Fruit fly (Drosophila melanogaster) whole organism, embryonic: ENCODE measurements around the gene CG12607.

Experiments
- Bdp1 ChIP-seq: fragments of 200-800 bp; sonication (Bioruptor generic); optimal IDR thresholded peaks from 3 replicates; lab custom pipeline; 2016; ENCODE audit warnings: missing biosample characterization, missing genetic modification characterization
- CG10267 ChIP-seq: fragments of 200-800 bp; sonication (Bioruptor generic); optimal IDR thresholded peaks from 2 replicates; lab custom pipeline; 2018; ENCODE audit warnings: missing biosample characterization, mild to moderate bottlenecking, missing genetic modification characterization, moderate library complexity
- CG10565 ChIP-seq: fragments of 200-800 bp; sonication (Bioruptor generic); optimal IDR thresholded peaks from 3 replicates; lab custom pipeline; 2016; ENCODE audit warnings: missing biosample characterization, mild to moderate bottlenecking, missing genetic modification characterization
- CG12236 ChIP-seq: fragments of 200-800 bp; sonication (Bioruptor generic); optimal IDR thresholded peaks from 2 replicates; lab custom pipeline; 2016; ENCODE audit warnings: missing biosample characterization, missing genetic modification characterization
- CG12391 ChIP-seq: fragments of 200-800 bp; sonication (Bioruptor generic); optimal IDR thresholded peaks from 3 replicates; lab custom pipeline; 2018; ENCODE audit warnings: missing biosample characterization, mild to moderate bottlenecking, missing genetic modification characterization, moderate library complexity
- CG13894 ChIP-seq: fragments of 200-800 bp; sonication (Bioruptor generic); optimal IDR thresholded peaks from 3 replicates; lab custom pipeline; 2018; ENCODE audit warnings: missing biosample characterization, mild to moderate bottlenecking, missing genetic modification characterization, moderate library complexity
- CG14710 ChIP-seq: fragments of 200-800 bp; sonication (Bioruptor generic); optimal IDR thresholded peaks from 3 replicates; lab custom pipeline; 2019; ENCODE audit warnings: missing biosample characterization, mild to moderate bottlenecking, missing genetic modification characterization, moderate library complexity
- CG1529 ChIP-seq: fragments of 200-800 bp; sonication (Bioruptor generic); optimal IDR thresholded peaks from 3 replicates; lab custom pipeline; 2018; ENCODE audit warnings: missing biosample characterization, missing genetic modification characterization
- CG2875 ChIP-seq: fragments of 200-800 bp; sonication (Bioruptor generic); optimal IDR thresholded peaks from 2 replicates; lab custom pipeline; 2017; ENCODE audit warnings: missing biosample characterization, mild to moderate bottlenecking, missing genetic modification characterization, missing genetic modification reagents
- CG30431 ChIP-seq: fragments of 200-800 bp; sonication (Bioruptor generic); optimal IDR thresholded peaks from 2 replicates; lab custom pipeline; 2017; ENCODE audit warnings: missing biosample characterization, missing genetic modification characterization
- CG3065 ChIP-seq: fragments of 200-800 bp; sonication (Bioruptor generic); optimal IDR thresholded peaks from 2 replicates; lab custom pipeline; 2016; ENCODE audit warnings: missing biosample characterization, missing genetic modification characterization
- CG34224 ChIP-seq: fragments of 200-800 bp; sonication (Bioruptor generic); IDR thresholded peaks from 3 replicates; pipeline ENCODE4 v1.3.6; 2022; ENCODE audit warnings: missing biosample characterization, missing genetic modification characterization; ENCODE audit not compliant: partially characterized antibody
- CG9797 ChIP-seq: fragments of 200-800 bp; sonication (Bioruptor generic); optimal IDR thresholded peaks from 3 replicates; lab custom pipeline; 2018; ENCODE audit warnings: missing biosample characterization, mild to moderate bottlenecking, missing genetic modification characterization
- CG9932 ChIP-seq: fragments of 200-800 bp; sonication (Bioruptor generic); IDR thresholded peaks from 2 replicates; pipeline ENCODE4 v1.3.6; 2022; ENCODE audit warnings: missing biosample characterization, missing genetic modification characterization
- D19A ChIP-seq: fragments of 200-800 bp; optimal IDR thresholded peaks from 3 replicates; lab custom pipeline; 2019; ENCODE audit warnings: missing biosample characterization, mild to moderate bottlenecking, missing genetic modification characterization, moderate library complexity
- Dip2 ChIP-seq: fragments of 200-800 bp; sonication (Bioruptor generic); IDR thresholded peaks from 2 replicates; pipeline ENCODE4 v1.3.6; 2022; ENCODE audit warnings: missing biosample characterization, missing genetic modification characterization
- Dip3 ChIP-seq: fragments of 200-800 bp; sonication (Bioruptor generic); optimal IDR thresholded peaks from 3 replicates; lab custom pipeline; 2016; ENCODE audit warnings: missing biosample characterization, missing genetic modification characterization
- Eip74EF ChIP-seq, 2 experiments: fragments of 200-800 bp in 1 of 2; fragments of >200 bp in 1 of 2; sonication (Bioruptor generic) in 1 of 2; optimal IDR thresholded peaks; 2 replicates each; lab custom pipeline; 2017 to 2019; ENCODE audit warnings: missing biosample characterization in 2 of 2, missing genetic modification characterization in 2 of 2, mild to moderate bottlenecking in 1 of 2, moderate library complexity in 1 of 2
- H2.0 ChIP-seq: fragments of 200-800 bp; sonication (Bioruptor generic); IDR thresholded peaks from 2 replicates; pipeline ENCODE4 v1.3.6; 2022; ENCODE audit warnings: missing biosample characterization, missing genetic modification characterization
- HLH3B ChIP-seq: fragments of 200-800 bp; sonication (Bioruptor generic); IDR thresholded peaks from 2 replicates; pipeline ENCODE4 v1.3.6; 2022; ENCODE audit warnings: missing biosample characterization, missing genetic modification characterization
- Hmx ChIP-seq: fragments of 200-800 bp; sonication (Bioruptor generic); optimal IDR thresholded peaks from 2 replicates; lab custom pipeline; 2016; ENCODE audit warnings: missing biosample characterization, missing genetic modification characterization
- Kr ChIP-seq: fragments of 200-800 bp; sonication (Bioruptor generic); optimal IDR thresholded peaks from 2 replicates; lab custom pipeline; 2017; ENCODE audit warnings: missing biosample characterization, mild to moderate bottlenecking, missing genetic modification characterization
- PHDP ChIP-seq: fragments of 200-800 bp; sonication (Bioruptor generic); optimal IDR thresholded peaks from 3 replicates; lab custom pipeline; 2018; ENCODE audit warnings: missing biosample characterization, mild to moderate bottlenecking, missing genetic modification characterization, moderate library complexity
- Taf1 ChIP-seq: fragments of 200-800 bp; sonication (Bioruptor generic); IDR thresholded peaks from 2 replicates; pipeline ENCODE4 v1.3.6; 2022; ENCODE audit warnings: missing biosample characterization, missing genetic modification characterization
- Vsx1 ChIP-seq: fragments of 200-800 bp; sonication (Bioruptor generic); optimal IDR thresholded peaks from 2 replicates; lab custom pipeline; 2017; ENCODE audit warnings: missing biosample characterization, mild to moderate bottlenecking, missing genetic modification characterization, missing genetic modification reagents
- Xrp1 ChIP-seq: fragments of 200-800 bp; sonication (Bioruptor generic); IDR thresholded peaks from 2 replicates; pipeline ENCODE4 v1.3.6; 2022; ENCODE audit warnings: missing biosample characterization, missing genetic modification characterization
- abd-A ChIP-seq: fragments of 200-800 bp; sonication (Bioruptor generic); optimal IDR thresholded peaks from 3 replicates; lab custom pipeline; 2019; ENCODE audit warnings: missing biosample characterization, mild to moderate bottlenecking, missing genetic modification characterization, moderate library complexity
- amos ChIP-seq: fragments of 200-800 bp; sonication (Bioruptor generic); IDR thresholded peaks from 2 replicates; pipeline ENCODE4 v1.3.6; 2022; ENCODE audit warnings: missing biosample characterization, missing genetic modification characterization; ENCODE audit not compliant: partially characterized antibody
- aop ChIP-seq: fragments of 200-800 bp; sonication (Bioruptor generic); IDR thresholded peaks from 2 replicates; pipeline ENCODE4 v1.3.6; 2022; ENCODE audit warnings: missing biosample characterization, missing genetic modification characterization
- bsh ChIP-seq, 2 experiments: fragments of 200-800 bp; sonication (Bioruptor generic); optimal IDR thresholded peaks; 2 replicates each; lab custom pipeline; 2017 to 2018; ENCODE audit warnings: mild to moderate bottlenecking in 2 of 2, missing biosample characterization in 2 of 2, missing genetic modification characterization in 2 of 2, moderate library complexity in 1 of 2
- chif ChIP-seq, 2 experiments: fragments of 200-800 bp; sonication (Bioruptor generic); optimal IDR thresholded peaks; 3 replicates each; lab custom pipeline; 2016; ENCODE audit warnings: missing biosample characterization in 2 of 2, missing genetic modification characterization in 2 of 2
- chinmo ChIP-seq: fragments of 200-800 bp; sonication (Bioruptor generic); IDR thresholded peaks from 4 replicates; pipeline ENCODE4 v1.3.6; 2022; ENCODE audit warnings: missing biosample characterization, missing genetic modification characterization; ENCODE audit not compliant: partially characterized antibody
- ci ChIP-seq: fragments of 200-800 bp; sonication (Bioruptor generic); IDR thresholded peaks from 3 replicates; pipeline ENCODE4 v1.3.6; 2022; ENCODE audit warnings: missing biosample characterization, missing genetic modification characterization
- dm ChIP-seq: fragments of 200-800 bp; sonication (Bioruptor generic); optimal IDR thresholded peaks from 3 replicates; lab custom pipeline; 2016; ENCODE audit warnings: missing biosample characterization, missing genetic modification characterization
- dmrt11E ChIP-seq: fragments of 200-800 bp; sonication (Bioruptor generic); optimal IDR thresholded peaks from 3 replicates; lab custom pipeline; 2018; ENCODE audit warnings: missing biosample characterization, mild to moderate bottlenecking, missing genetic modification characterization, moderate library complexity
- en ChIP-seq: fragments of 200-800 bp; sonication (Bioruptor generic); optimal IDR thresholded peaks from 2 replicates; lab custom pipeline; 2016; ENCODE audit warnings: missing biosample characterization, missing genetic modification characterization
- eyg ChIP-seq: fragments of 200-800 bp; sonication (Bioruptor generic); optimal IDR thresholded peaks from 3 replicates; lab custom pipeline; 2016; ENCODE audit warnings: missing biosample characterization, missing genetic modification characterization
- gem ChIP-seq: fragments of 200-800 bp; sonication (Bioruptor generic); optimal IDR thresholded peaks from 2 replicates; lab custom pipeline; 2019; ENCODE audit warnings: missing biosample characterization, mild to moderate bottlenecking, missing genetic modification characterization, moderate library complexity
- h ChIP-seq: fragments of >200 bp; optimal IDR thresholded peaks from 2 replicates; lab custom pipeline; 2017
- maf-S ChIP-seq: fragments of 200-800 bp; sonication (Bioruptor generic); optimal IDR thresholded peaks from 2 replicates; lab custom pipeline; 2016; ENCODE audit warnings: missing biosample characterization, missing genetic modification characterization
- otp ChIP-seq: fragments of 200-800 bp; sonication (Bioruptor generic); IDR thresholded peaks from 3 replicates; pipeline ENCODE4, ENCODE4 v1.3.6; 2022; ENCODE audit warnings: missing biosample characterization, missing genetic modification characterization
- row ChIP-seq: fragments of 200-800 bp; sonication (Bioruptor generic); IDR thresholded peaks from 3 replicates; pipeline ENCODE4 v1.3.6; 2022; ENCODE audit warnings: missing biosample characterization, missing genetic modification characterization
- sc ChIP-seq, 3 experiments: fragments of >200 bp in 2 of 3; fragments of 200-800 bp in 1 of 3; sonication (Bioruptor generic) in 1 of 3; optimal IDR thresholded peaks; 2 replicates in 2 of 3; 3 replicates in 1 of 3; lab custom pipeline; 2017; ENCODE audit warnings: mild to moderate bottlenecking in 1 of 3, missing biosample characterization in 1 of 3, missing genetic modification characterization in 1 of 3, missing genetic modification reagents in 1 of 3
- sug ChIP-seq: fragments of 200-800 bp; optimal IDR thresholded peaks from 2 replicates; lab custom pipeline; 2019; ENCODE audit warnings: missing biosample characterization, mild to moderate bottlenecking, missing genetic modification characterization, moderate library complexity
- vnd ChIP-seq: fragments of 200-800 bp; sonication (Bioruptor generic); IDR thresholded peaks from 3 replicates; pipeline ENCODE4 v1.3.6; 2022; ENCODE audit warnings: missing biosample characterization, missing genetic modification characterization; ENCODE audit not compliant: partially characterized antibody

Gene CG12607

dm6 chr3L:4446273-4446672 lies at the start of gene CG12607:
Gene CG12607, plus strand, starts transcription at chr3L:4446573.
- TF ChIP-seq chinmo (GFP tag; lab: Robert Waterston, UW) (0 out of 4 replicates have a peak, but pooled peaks have one; percentile 23), CG13894 (tag; lab: Kevin White, UChicago) (peak; percentile 18), maf-S (no peak), abd-A (peak; percentile 34)

dm6 chr3L:4397137-4397536 lies 49.2 kb upstream of the CG12607 start:
- TF ChIP-seq en (no peak), Vsx1 (GFP tag; lab: Kevin White, UChicago) (no peak), vnd (GFP tag; lab: Robert Waterston, UW) (no peak), Bdp1 (GFP tag; lab: Kevin White, UChicago) (no peak), PHDP (tag; lab: Kevin White, UChicago) (no peak), dm (GFP tag; lab: Kevin White, UChicago) (no peak), Dip3 (GFP tag; lab: Kevin White, UChicago) (no peak), CG14710 (no peak), Taf1 (GFP tag; lab: Robert Waterston, UW) (no peak), CG9797 (GFP tag; lab: Kevin White, UChicago) (no peak), Hmx (GFP tag; lab: Kevin White, UChicago) (no peak), CG10267 (tag; lab: Kevin White, UChicago) (no peak)

dm6 chr3L:4397874-4398273 lies 48.5 kb upstream of the CG12607 start:
- TF ChIP-seq bsh (GFP tag; optimal IDR thresholded peaks at IDR 0.05; lab: Kevin White, UChicago) (peak; percentile 12 to 24), otp (GFP tag; lab: Robert Waterston, UW) (no peak), CG30431 (GFP tag; lab: Kevin White, UChicago) (no peak)

- peak; percentile 34 for TF ChIP-seq CG2875
- peak; percentile 52 for TF ChIP-seq gem
- no peak for TF ChIP-seq sc (optimal IDR thresholded peaks at IDR 0.05; lab: Kevin White, UChicago)
- no peak for TF ChIP-seq sc (GFP tag; optimal IDR thresholded peaks at IDR 0.05; lab: Kevin White, UChicago)
- no peak for TF ChIP-seq eyg (GFP tag; lab: Kevin White, UChicago)
- TF ChIP-seq CG13894 (tag; lab: Kevin White, UChicago): no peak
- peak; percentile 17 for TF ChIP-seq dmrt11E (tag; lab: Kevin White, UChicago)
- TF ChIP-seq HLH3B: peak; percentile 20; the same call in 1 of the 2 replicates
- peak; percentile 26; the same call in 1 of the 3 replicates for TF ChIP-seq row (GFP tag; lab: Robert Waterston, UW)
- TF ChIP-seq sug (tag; lab: Kevin White, UChicago): no peak
- TF ChIP-seq CG1529 (GFP tag; lab: Kevin White, UChicago): peak; percentile 39
- TF ChIP-seq Dip2 (GFP tag; lab: Robert Waterston, UW): no peak
- TF ChIP-seq CG12236: no peak
- no peak for TF ChIP-seq Kr (GFP tag; lab: Kevin White, UChicago)
- TF ChIP-seq CG3065 (GFP tag; lab: Kevin White, UChicago): no peak
- 0 out of 2 replicates have a peak, but pooled peaks have one; percentile 6 for TF ChIP-seq H2.0 (GFP tag; lab: Robert Waterston, UW)
- TF ChIP-seq ci (GFP tag; lab: Robert Waterston, UW): 0 out of 3 replicates have a peak, but pooled peaks have one; percentile 36
- peak in 1 of 2 experiments; percentile 34 for TF ChIP-seq Eip74EF (GFP tag; optimal IDR thresholded peaks at IDR 0.05; lab: Kevin White, UChicago)
- TF ChIP-seq CG9932: no peak
- TF ChIP-seq D19A (tag; lab: Kevin White, UChicago): no peak
- no peak for TF ChIP-seq CG10565 (GFP tag; lab: Kevin White, UChicago)
- no peak for TF ChIP-seq chif (GFP tag; optimal IDR thresholded peaks at IDR 0.05; lab: Kevin White, UChicago)
- TF ChIP-seq aop (GFP tag; lab: Robert Waterston, UW): no peak
- 0 out of 4 replicates have a peak, but pooled peaks have one; percentile 1 for TF ChIP-seq chinmo (GFP tag; lab: Robert Waterston, UW)
- TF ChIP-seq amos (GFP tag; lab: Robert Waterston, UW): no peak
- no peak for TF ChIP-seq CG34224 (GFP tag; lab: Robert Waterston, UW)
- TF ChIP-seq otp (GFP tag; lab: Robert Waterston, UW): 0 out of 3 replicates have a peak, but pooled peaks have one; percentile 12
- TF ChIP-seq CG12391: peak; percentile 24
- peak; percentile 74 for TF ChIP-seq Xrp1 (GFP tag; lab: Robert Waterston, UW)
- no peak for TF ChIP-seq h (lab: Kevin White, UChicago)
These were observed 46.5 kb upstream of the CG12607 start for dm6 chr3L:4399905-4400304.
